Fruit fly (Drosophila melanogaster): Measurements from ENCODE around the gene Pli.
"Not testable (repeated sequence)": the region's sequence is repeated elsewhere in the genome, so short reads cannot be mapped to it uniquely, and the experiment has no call there.

Pli gene

DNA sequence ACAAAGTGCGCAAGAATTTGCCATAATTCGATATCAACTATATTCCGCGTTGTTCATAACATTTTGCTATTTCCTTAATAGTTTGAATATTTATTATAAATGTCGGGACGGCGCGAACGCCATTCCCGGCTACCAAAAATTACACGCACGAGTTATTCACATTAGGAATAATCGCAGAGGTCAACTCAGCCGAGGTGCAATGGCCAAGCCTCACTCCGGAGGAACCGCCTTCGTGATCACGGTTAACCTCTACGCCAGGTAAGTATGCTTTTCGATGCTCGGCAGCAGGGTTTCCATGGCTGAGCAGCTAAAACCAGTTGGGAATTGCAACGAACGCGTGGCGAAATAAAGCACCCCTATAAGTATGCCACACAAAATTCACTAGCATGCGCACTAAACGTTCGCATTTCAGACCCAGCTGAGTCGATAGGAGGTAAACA is 30.5 kb downstream of the Pli start (continued):
- TF ChIP-seq jumu (GFP tag; optimal IDR thresholded peaks at IDR 0.05) = peak; percentile 54
- TF ChIP-seq CG10543 (GFP tag; optimal IDR thresholded peaks at IDR 0.05) = peak; percentile 55
- peak; percentile 72 for TF ChIP-seq shn (GFP tag; optimal IDR thresholded peaks at IDR 0.05)
- TF ChIP-seq CG34422 (GFP tag; IDR thresholded peaks at IDR 0.05) = peak; percentile 76
- peak; percentile 48; the same call in 3 of the 4 replicates for TF ChIP-seq Gug (GFP tag; IDR thresholded peaks at IDR 0.05)
- TF ChIP-seq insv (GFP tag; optimal IDR thresholded peaks at IDR 0.05) = peak in 1 of 2 experiments; percentile 56
- TF ChIP-seq klu (GFP tag; IDR thresholded peaks at IDR 0.05) = peak; percentile 26; the same call in 1 of the 2 replicates
- TF ChIP-seq Xbp1 (GFP tag; optimal IDR thresholded peaks at IDR 0.05) = peak; percentile 58
- TF ChIP-seq Chrac-16 (GFP tag; optimal IDR thresholded peaks at IDR 0.05) = peak; percentile 53
- peak; percentile 43; the same call in 1 of the 2 replicates for TF ChIP-seq CG31441 (GFP tag; IDR thresholded peaks at IDR 0.05)
- 0 out of 3 replicates have a peak, but pooled peaks have one; percentile 29 for TF ChIP-seq CG14860 (GFP tag; IDR thresholded peaks at IDR 0.05; ENCODE audit: partially characterized antibody)
- TF ChIP-seq CG4328 (GFP tag; optimal IDR thresholded peaks at IDR 0.05) = peak; percentile 16
- TF ChIP-seq nerfin-1 (tag; optimal IDR thresholded peaks at IDR 0.05) = peak; percentile 45
- peak; percentile 9 for TF ChIP-seq kay (GFP tag; optimal IDR thresholded peaks at IDR 0.05)
- TF ChIP-seq CG1602 (GFP tag; optimal IDR thresholded peaks at IDR 0.05) = peak; percentile 44
- TF ChIP-seq Adf1 (GFP tag; IDR thresholded peaks at IDR 0.05) = peak; percentile 43; the same call in 1 of the 2 replicates
- TF ChIP-seq dpn (GFP tag; optimal IDR thresholded peaks at IDR 0.05) = peak; percentile 60 to 80
- TF ChIP-seq dmrt11E (tag; optimal IDR thresholded peaks at IDR 0.05) = peak; percentile 18
- 0 out of 2 replicates have a peak, but pooled peaks have one; percentile 42 for TF ChIP-seq sna (GFP tag; IDR thresholded peaks at IDR 0.05; ENCODE audit: partially characterized antibody)
- peak; percentile 44 for TF ChIP-seq CG2712 (tag; optimal IDR thresholded peaks at IDR 0.05)
- peak; percentile 60 for TF ChIP-seq onecut (GFP tag; IDR thresholded peaks at IDR 0.05)
- not testable (repeated sequence) for TF ChIP-seq pan (optimal IDR thresholded peaks at IDR 0.05)
- TF ChIP-seq pan (GFP tag; optimal IDR thresholded peaks at IDR 0.05 in 1 of 2, IDR thresholded peaks at IDR 0.05 in 1 of 2) = peak in 1 of 2 experiments; percentile 75
- peak; percentile 29 for TF ChIP-seq CG2875 (GFP tag; optimal IDR thresholded peaks at IDR 0.05)
- TF ChIP-seq CG16813 (GFP tag; IDR thresholded peaks at IDR 0.05; ENCODE audit: partially characterized antibody) = peak; percentile 46; the same call in 1 of the 3 replicates
- peak; percentile 82 for TF ChIP-seq CG32532 (GFP tag; IDR thresholded peaks at IDR 0.05)
- peak; percentile 73 for TF ChIP-seq CG1647 (GFP tag; optimal IDR thresholded peaks at IDR 0.05)
- TF ChIP-seq ken (GFP tag; IDR thresholded peaks at IDR 0.05) = peak; percentile 77; the same call in 1 of the 3 replicates
- peak; percentile 74 for TF ChIP-seq Nf-YA (GFP tag; IDR thresholded peaks at IDR 0.05)
- peak; percentile 71 for TF ChIP-seq CG6272 (GFP tag; IDR thresholded peaks at IDR 0.05)
- TF ChIP-seq mld (GFP tag; IDR thresholded peaks at IDR 0.05; ENCODE audit: partially characterized antibody) = peak; percentile 77; the same call in 2 of the 3 replicates
- peak; percentile 60 for TF ChIP-seq CG34376 (GFP tag; optimal IDR thresholded peaks at IDR 0.05)
- TF ChIP-seq org-1 (GFP tag; optimal IDR thresholded peaks at IDR 0.05) = peak; percentile 15
- TF ChIP-seq CG17359 (tag; optimal IDR thresholded peaks at IDR 0.05) = peak; percentile 70
- TF ChIP-seq fd96Cb (tag; optimal IDR thresholded peaks at IDR 0.05) = peak; percentile 56
- peak; percentile 1 for TF ChIP-seq CG1233 (GFP tag; optimal IDR thresholded peaks at IDR 0.05)
- peak; percentile 58 for TF ChIP-seq CG16863 (GFP tag; optimal IDR thresholded peaks at IDR 0.05)
- peak; percentile 63 for TF ChIP-seq CG15696 (tag; optimal IDR thresholded peaks at IDR 0.05)
- TF ChIP-seq Mes4 (GFP tag; optimal IDR thresholded peaks at IDR 0.05) = peak; percentile 57
- TF ChIP-seq Bgb (GFP tag; IDR thresholded peaks at IDR 0.05; ENCODE audit: partially characterized antibody) = peak; percentile 88
- TF ChIP-seq zfh1 (GFP tag; IDR thresholded peaks at IDR 0.05) = peak; percentile 88
- TF ChIP-seq H15 (GFP tag; IDR thresholded peaks at IDR 0.05) = 0 out of 3 replicates have a peak, but pooled peaks have one; percentile 55
- TF ChIP-seq croc (GFP tag; conservative IDR thresholded peaks at IDR 0.05) = peak; percentile 42; the same call in 2 of the 3 replicates
- peak; percentile 69 for TF ChIP-seq Drgx (GFP tag; IDR thresholded peaks at IDR 0.05)
- peak in 1 of 2 experiments; percentile 83 for TF ChIP-seq Hr78 (GFP tag; optimal IDR thresholded peaks at IDR 0.05)
- TF ChIP-seq CG10462 (GFP tag; optimal IDR thresholded peaks at IDR 0.05) = peak; percentile 22
- peak; percentile 42 for TF ChIP-seq dm (GFP tag; optimal IDR thresholded peaks at IDR 0.05)
- TF ChIP-seq zen (tag; optimal IDR thresholded peaks at IDR 0.05) = peak; percentile 49
- TF ChIP-seq gsb (GFP tag; IDR thresholded peaks at IDR 0.05) = peak; percentile 64; the same call in 1 of the 2 replicates

Data from whole organism, embryonic.